Fruit fly (Drosophila melanogaster) whole organism, embryonic: ENCODE results near the gene Jon25Bi.

ENCODE experiments used
- Bgb ChIP-seq: fragments of 200-800 bp; sonication (Bioruptor generic); IDR thresholded peaks from 2 replicates; pipeline ENCODE4 v1.3.6; 2022; ENCODE audit warnings: missing biosample characterization, missing genetic modification characterization; ENCODE audit not compliant: partially characterized antibody
- Blimp-1 ChIP-seq: fragments of 200-800 bp; sonication (Bioruptor generic); optimal IDR thresholded peaks from 3 replicates; lab custom pipeline; 2018; ENCODE audit warnings: missing biosample characterization, missing genetic modification characterization, mild to moderate bottlenecking, moderate library complexity, missing genetic modification reagents
- CG10959 ChIP-seq: fragments of 200-800 bp; sonication (Bioruptor generic); IDR thresholded peaks from 2 replicates; pipeline ENCODE4 v1.3.6; 2022; ENCODE audit warnings: missing biosample characterization, missing genetic modification characterization
- CG11504 ChIP-seq: fragments of 200-800 bp; sonication (Bioruptor generic); optimal IDR thresholded peaks from 3 replicates; lab custom pipeline; 2019; ENCODE audit warnings: missing biosample characterization, mild to moderate bottlenecking, missing genetic modification characterization, moderate library complexity
- CG11695 ChIP-seq: fragments of 200-800 bp; sonication (Bioruptor generic); IDR thresholded peaks from 3 replicates; pipeline ENCODE4 v1.3.6; 2022; ENCODE audit warnings: missing biosample characterization, missing genetic modification characterization
- CG13894 ChIP-seq: fragments of 200-800 bp; sonication (Bioruptor generic); optimal IDR thresholded peaks from 3 replicates; lab custom pipeline; 2018; ENCODE audit warnings: missing biosample characterization, mild to moderate bottlenecking, missing genetic modification characterization, moderate library complexity
- CG15514 ChIP-seq: fragments of 200-800 bp; sonication (Bioruptor generic); optimal IDR thresholded peaks from 3 replicates; lab custom pipeline; 2017; ENCODE audit warnings: missing biosample characterization, missing genetic modification characterization, mild to moderate bottlenecking, moderate library complexity, missing genetic modification reagents
- CG1602 ChIP-seq: fragments of 200-800 bp; sonication (Bioruptor generic); optimal IDR thresholded peaks from 3 replicates; lab custom pipeline; 2016; ENCODE audit warnings: missing biosample characterization, missing genetic modification characterization
- CG17912 ChIP-seq: fragments of 200-800 bp; sonication (Bioruptor generic); optimal IDR thresholded peaks from 2 replicates; lab custom pipeline; 2018; ENCODE audit warnings: missing biosample characterization, mild to moderate bottlenecking, missing genetic modification characterization
- CG18011 ChIP-seq: fragments of 200-800 bp; sonication (Bioruptor generic); optimal IDR thresholded peaks from 2 replicates; lab custom pipeline; 2017; ENCODE audit warnings: missing biosample characterization, missing genetic modification characterization, mild to moderate bottlenecking, moderate library complexity, missing genotype
- CG18764 ChIP-seq: fragments of 200-800 bp; sonication (Bioruptor generic); optimal IDR thresholded peaks from 3 replicates; lab custom pipeline; 2016; ENCODE audit warnings: missing biosample characterization, missing genetic modification characterization
- CG2116 ChIP-seq: fragments of 200-800 bp; sonication (Bioruptor generic); optimal IDR thresholded peaks from 3 replicates; lab custom pipeline; 2018; ENCODE audit warnings: missing biosample characterization, mild to moderate bottlenecking, missing genetic modification characterization
- CG3281 ChIP-seq: fragments of 200-800 bp; sonication (Bioruptor generic); optimal IDR thresholded peaks from 3 replicates; lab custom pipeline; 2017; ENCODE audit warnings: missing biosample characterization, mild to moderate bottlenecking, missing genetic modification characterization
- CG3847 ChIP-seq: fragments of 200-800 bp; sonication (Bioruptor generic); IDR thresholded peaks from 2 replicates; pipeline ENCODE4 v1.3.6; 2022; ENCODE audit warnings: missing biosample characterization, missing genetic modification characterization
- CG4707 ChIP-seq: fragments of 200-800 bp; sonication (Bioruptor generic); optimal IDR thresholded peaks from 2 replicates; lab custom pipeline; 2018; ENCODE audit warnings: missing biosample characterization, mild to moderate bottlenecking, missing genetic modification characterization, moderate library complexity
- CG4730 ChIP-seq: fragments of 200-800 bp; sonication (Bioruptor generic); IDR thresholded peaks from 2 replicates; pipeline ENCODE4 v1.3.6; 2022; ENCODE audit warnings: missing biosample characterization, missing genetic modification characterization
- CG6683 ChIP-seq: fragments of 200-800 bp; sonication (Bioruptor generic); optimal IDR thresholded peaks from 2 replicates; lab custom pipeline; 2017; ENCODE audit warnings: missing biosample characterization, mild to moderate bottlenecking, missing genetic modification characterization, missing genetic modification reagents
- CG6813 ChIP-seq: fragments of 200-800 bp; sonication (Bioruptor generic); optimal IDR thresholded peaks from 2 replicates; lab custom pipeline; 2017; ENCODE audit warnings: missing biosample characterization, missing genetic modification characterization, mild to moderate bottlenecking, moderate library complexity, missing genetic modification reagents
- CG8290 ChIP-seq, 3 experiments: fragments of 200-800 bp; sonication (Bioruptor generic); optimal IDR thresholded peaks; 2 replicates each; lab custom pipeline; 2016 to 2019; ENCODE audit warnings: missing biosample characterization in 3 of 3, missing genetic modification characterization in 3 of 3, mild to moderate bottlenecking in 2 of 3, moderate library complexity in 1 of 3
- Drgx ChIP-seq: fragments of 200-800 bp; sonication (Bioruptor generic); IDR thresholded peaks from 2 replicates; pipeline ENCODE4 v1.3.6; 2022; ENCODE audit warnings: missing biosample characterization, missing genetic modification characterization
- E2f1 ChIP-seq: fragments of 200-800 bp; sonication (Bioruptor generic); IDR thresholded peaks from 2 replicates; pipeline ENCODE4 v1.3.6; 2022; ENCODE audit warnings: missing biosample characterization, missing genetic modification characterization
- Hand ChIP-seq: fragments of 200-800 bp; sonication (Bioruptor generic); optimal IDR thresholded peaks from 2 replicates; lab custom pipeline; 2017; ENCODE audit warnings: mild to moderate bottlenecking, missing biosample characterization, missing genetic modification reagents, missing genetic modification characterization
- Hr3 ChIP-seq: fragments of 200-800 bp; sonication (Bioruptor generic); optimal IDR thresholded peaks from 3 replicates; lab custom pipeline; 2016; ENCODE audit warnings: missing biosample characterization, missing genetic modification characterization
- Meics ChIP-seq: fragments of 200-800 bp; sonication (Bioruptor generic); optimal IDR thresholded peaks from 2 replicates; lab custom pipeline; 2017; ENCODE audit warnings: missing biosample characterization, mild to moderate bottlenecking, missing genetic modification characterization
- Rfx ChIP-seq: fragments of 200-800 bp; sonication (Bioruptor generic); IDR thresholded peaks from 2 replicates; pipeline ENCODE4 v1.3.6; 2022; ENCODE audit warnings: missing biosample characterization, missing genetic modification characterization
- Sox102F ChIP-seq: fragments of 200-800 bp; sonication (Bioruptor generic); optimal IDR thresholded peaks from 2 replicates; lab custom pipeline; 2018; ENCODE audit warnings: missing biosample characterization, mild to moderate bottlenecking, missing genetic modification characterization, moderate library complexity
- Tbp ChIP-seq: fragments of >200 bp; optimal IDR thresholded peaks from 2 replicates; lab custom pipeline; 2018; ENCODE audit warnings: missing biosample characterization, missing genetic modification characterization
- bsh ChIP-seq, 2 experiments: fragments of 200-800 bp; sonication (Bioruptor generic); optimal IDR thresholded peaks; 2 replicates each; lab custom pipeline; 2017 to 2018; ENCODE audit warnings: mild to moderate bottlenecking in 2 of 2, missing biosample characterization in 2 of 2, missing genetic modification characterization in 2 of 2, moderate library complexity in 1 of 2
- caup ChIP-seq: fragments of 200-800 bp; sonication (Bioruptor generic); optimal IDR thresholded peaks from 3 replicates; lab custom pipeline; 2017; ENCODE audit warnings: missing biosample characterization, mild to moderate bottlenecking, missing genetic modification characterization, moderate library complexity; ENCODE audit not compliant: severe bottlenecking
- ci ChIP-seq: fragments of 200-800 bp; sonication (Bioruptor generic); IDR thresholded peaks from 3 replicates; pipeline ENCODE4 v1.3.6; 2022; ENCODE audit warnings: missing biosample characterization, missing genetic modification characterization
- dan ChIP-seq: fragments of 200-800 bp; sonication (Bioruptor generic); IDR thresholded peaks from 2 replicates; pipeline ENCODE4 v1.3.6; 2022; ENCODE audit warnings: missing biosample characterization, missing genetic modification characterization
- dmrt99B ChIP-seq: fragments of 200-800 bp; sonication (Bioruptor generic); optimal IDR thresholded peaks from 2 replicates; lab custom pipeline; 2018; ENCODE audit warnings: missing biosample characterization, mild to moderate bottlenecking, missing genetic modification characterization, moderate library complexity
- dysf ChIP-seq: fragments of 200-800 bp; sonication (Bioruptor generic); IDR thresholded peaks from 3 replicates; pipeline ENCODE4 v1.3.6; 2022; ENCODE audit warnings: missing biosample characterization, missing genetic modification characterization
- eve ChIP-seq, 2 experiments: fragments of >200 bp; optimal IDR thresholded peaks; 2 replicates each; lab custom pipeline; 2017; ENCODE audit warnings: missing biosample characterization in 2 of 2, missing genetic modification characterization in 2 of 2
- ewg ChIP-seq: fragments of 200-800 bp; sonication (Bioruptor generic); optimal IDR thresholded peaks from 3 replicates; lab custom pipeline; 2017; ENCODE audit warnings: mild to moderate bottlenecking, missing biosample characterization, missing genetic modification reagents, missing genetic modification characterization
- grau ChIP-seq: fragments of 200-800 bp; optimal IDR thresholded peaks from 3 replicates; lab custom pipeline; 2019; ENCODE audit warnings: missing biosample characterization, mild to moderate bottlenecking, missing genetic modification characterization, moderate library complexity
- hkb ChIP-seq, 2 experiments: fragments of 200-800 bp in 1 of 2; fragments of >200 bp in 1 of 2; sonication (Bioruptor generic) in 1 of 2; IDR thresholded peaks in 1 of 2; optimal IDR thresholded peaks in 1 of 2; 2 replicates each; pipeline versions ENCODE4 v1.3.6 to Lab custom; 2017 to 2022; ENCODE audit warnings: missing biosample characterization in 1 of 2, missing genetic modification characterization in 1 of 2
- ind ChIP-seq: fragments of 200-800 bp; sonication (Bioruptor generic); optimal IDR thresholded peaks from 3 replicates; lab custom pipeline; 2016; ENCODE audit warnings: missing biosample characterization, missing genetic modification characterization
- jigr1 ChIP-seq: fragments of 200-800 bp; sonication (Bioruptor generic); IDR thresholded peaks from 3 replicates; pipeline ENCODE4 v1.3.6; 2022; ENCODE audit warnings: missing biosample characterization, missing genetic modification characterization
- lov ChIP-seq, 2 experiments: fragments of 200-800 bp in 1 of 2; fragments of >200 bp in 1 of 2; sonication (Bioruptor generic) in 1 of 2; IDR thresholded peaks in 1 of 2; optimal IDR thresholded peaks in 1 of 2; 2 replicates in 1 of 2; 3 replicates in 1 of 2; pipeline versions ENCODE4 v1.3.6 to Lab custom; 2017 to 2022; ENCODE audit warnings: missing biosample characterization in 1 of 2, missing genetic modification characterization in 1 of 2
- luna ChIP-seq: fragments of 200-800 bp; sonication (Bioruptor generic); optimal IDR thresholded peaks from 2 replicates; lab custom pipeline; 2016; ENCODE audit warnings: missing biosample characterization, missing genetic modification characterization
- pb ChIP-seq: fragments of 200-800 bp; sonication (Bioruptor generic); optimal IDR thresholded peaks from 3 replicates; lab custom pipeline; 2016; ENCODE audit warnings: missing biosample characterization, missing genetic modification characterization
- psq ChIP-seq: fragments of 200-800 bp; sonication (Bioruptor generic); optimal IDR thresholded peaks from 2 replicates; lab custom pipeline; 2017; ENCODE audit warnings: missing biosample characterization, missing genetic modification characterization
- shn ChIP-seq: fragments of 200-800 bp; sonication (Bioruptor generic); optimal IDR thresholded peaks from 3 replicates; lab custom pipeline; 2016; ENCODE audit warnings: missing biosample characterization, missing genetic modification characterization
- ttk ChIP-seq: fragments of 200-800 bp; sonication (Bioruptor generic); IDR thresholded peaks from 2 replicates; pipeline ENCODE4 v2.1.2; 2022; ENCODE audit warnings: missing biosample characterization, missing genetic modification characterization
- unc-4 ChIP-seq: fragments of 200-800 bp; sonication (Bioruptor generic); IDR thresholded peaks from 2 replicates; pipeline ENCODE4 v1.3.6; 2022; ENCODE audit warnings: missing biosample characterization, missing genetic modification characterization; ENCODE audit not compliant: partially characterized antibody

Jon25Bi gene

dm6 chr2L:4936325-4936869 is 18.5 kb downstream of the Jon25Bi start, which contains the start of gene hoe2 (continued):
- TF ChIP-seq caup (peak; percentile 7), ewg (GFP tag; lab: Kevin White, UChicago) (peak; percentile 57), CG15514 (peak; percentile 48), CG6813 (peak; percentile 15), psq (GFP tag; lab: Kevin White, UChicago) (no peak), Drgx (0 out of 2 replicates have a peak, but pooled peaks have one; percentile 16), ind (GFP tag; lab: Kevin White, UChicago) (no peak), Meics (GFP tag; lab: Kevin White, UChicago) (peak; percentile 4), shn (GFP tag; lab: Kevin White, UChicago) (no peak)

DNA sequence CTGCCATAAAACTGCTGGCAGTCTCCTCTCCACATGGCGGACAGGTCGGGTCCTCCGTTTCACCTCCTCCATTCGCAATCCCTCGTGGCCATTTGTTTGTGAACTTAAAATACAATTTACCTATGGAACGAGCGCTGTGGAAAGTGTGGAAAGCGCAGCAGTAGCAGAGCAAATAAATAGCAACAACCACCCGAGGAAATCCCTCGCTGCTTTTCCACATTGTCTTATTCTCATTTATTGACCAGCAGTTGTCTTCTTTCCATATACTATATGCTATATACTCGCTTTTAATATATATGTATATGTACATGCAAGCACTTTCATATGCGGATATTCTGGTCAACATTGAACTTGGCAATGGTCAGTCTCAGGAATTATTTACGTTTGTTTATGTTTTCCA is 22.7 kb downstream of the Jon25Bi start, which contains the start of gene hoe1:
Gene hoe1 (minus strand): TSS at position 101 of the 400 bp plus-strand sequence.
- no peak for TF ChIP-seq bsh (GFP tag; optimal IDR thresholded peaks at IDR 0.05; lab: Kevin White, UChicago)
- no peak for TF ChIP-seq dan
- no peak for TF ChIP-seq Hr3 (GFP tag; lab: Kevin White, UChicago)
- no peak for TF ChIP-seq unc-4 (GFP tag; lab: Robert Waterston, UW)
- TF ChIP-seq ttk (GFP tag; lab: Robert Waterston, UW) = no peak
- TF ChIP-seq jigr1 (GFP tag; lab: Robert Waterston, UW) = no peak
- no peak for TF ChIP-seq CG17912 (GFP tag; lab: Kevin White, UChicago)
- TF ChIP-seq CG10959 (GFP tag; lab: Robert Waterston, UW) = no peak
- no peak for TF ChIP-seq CG8290 (GFP tag; optimal IDR thresholded peaks at IDR 0.05; lab: Kevin White, UChicago)
- no peak for TF ChIP-seq CG8290 (tag; optimal IDR thresholded peaks at IDR 0.05; lab: Kevin White, UChicago)
- no peak for TF ChIP-seq CG18011 (GFP tag; lab: Kevin White, UChicago)
- no peak for TF ChIP-seq dysf
- no peak for TF ChIP-seq eve (GFP tag; optimal IDR thresholded peaks at IDR 0.05; lab: Kevin White, UChicago)
- no peak for TF ChIP-seq CG13894 (tag; lab: Kevin White, UChicago)
- no peak for TF ChIP-seq Hand
- no peak for TF ChIP-seq CG2116 (GFP tag; lab: Kevin White, UChicago)
- no peak for TF ChIP-seq ind (GFP tag; lab: Kevin White, UChicago)
- TF ChIP-seq CG4707 (GFP tag; lab: Kevin White, UChicago) = no peak
- no peak for TF ChIP-seq pb (GFP tag; lab: Kevin White, UChicago)

DNA sequence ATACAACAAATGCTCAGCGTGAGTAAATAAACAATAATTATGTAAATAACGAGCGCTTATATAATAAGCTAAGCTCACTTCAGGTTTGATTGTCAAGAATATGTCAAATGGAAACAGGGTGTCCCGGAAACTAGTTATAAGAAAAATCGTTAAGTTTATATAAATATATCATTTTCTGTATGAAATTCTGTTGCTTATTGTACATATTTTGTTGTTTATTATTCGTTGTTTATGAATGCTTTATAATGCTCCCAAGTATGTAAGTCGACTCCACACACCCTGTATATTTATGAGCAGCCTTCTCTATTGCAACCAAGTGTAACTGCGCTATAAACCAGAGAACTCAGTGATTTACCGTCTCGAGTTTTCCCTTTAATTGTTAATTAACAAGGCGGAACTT is 24.4 kb downstream of the Jon25Bi start:
- 0 out of 3 replicates have a peak, but pooled peaks have one; percentile 13 for TF ChIP-seq CG11695 (GFP tag; lab: Robert Waterston, UW)
- no peak for TF ChIP-seq hkb (optimal IDR thresholded peaks at IDR 0.05; lab: Kevin White, UChicago)
- TF ChIP-seq hkb (GFP tag; IDR thresholded peaks at IDR 0.05; lab: Robert Waterston, UW) = 0 out of 2 replicates have a peak, but pooled peaks have one; percentile 13
- TF ChIP-seq Tbp (GFP tag; lab: Kevin White, UChicago) = no peak
- TF ChIP-seq luna (GFP tag; lab: Kevin White, UChicago) = no peak
- peak; percentile 14 for TF ChIP-seq grau (tag; lab: Kevin White, UChicago)
- TF ChIP-seq CG18764 (GFP tag; lab: Kevin White, UChicago) = no peak
- TF ChIP-seq CG3281 (GFP tag; lab: Kevin White, UChicago) = peak; percentile 28
- TF ChIP-seq CG1602 (GFP tag; lab: Kevin White, UChicago) = no peak
- TF ChIP-seq Blimp-1 = no peak
- TF ChIP-seq CG6683 (GFP tag; lab: Kevin White, UChicago) = no peak
- peak; percentile 68; the same call in 2 of the 3 replicates for TF ChIP-seq ci (GFP tag; lab: Robert Waterston, UW)
- TF ChIP-seq CG3847 (GFP tag; lab: Robert Waterston, UW) = no peak
- no peak for TF ChIP-seq CG11504 (tag; lab: Kevin White, UChicago)
- TF ChIP-seq CG4707 (GFP tag; lab: Kevin White, UChicago) = no peak
- peak; percentile 15; the same call in 1 of the 2 replicates for TF ChIP-seq E2f1 (GFP tag; lab: Robert Waterston, UW)
- no peak for TF ChIP-seq lov (optimal IDR thresholded peaks at IDR 0.05; lab: Kevin White, UChicago)
- TF ChIP-seq lov (GFP tag; IDR thresholded peaks at IDR 0.05; lab: Robert Waterston, UW) = no peak
- no peak for TF ChIP-seq Bgb (GFP tag; lab: Robert Waterston, UW)
- TF ChIP-seq Rfx (GFP tag; lab: Robert Waterston, UW) = no peak
- no peak for TF ChIP-seq CG4730 (GFP tag; lab: Robert Waterston, UW)
- TF ChIP-seq Sox102F (GFP tag; lab: Kevin White, UChicago) = peak; percentile 5
- TF ChIP-seq dmrt99B (tag; lab: Kevin White, UChicago) = peak; percentile 11
